Worm (Caenorhabditis elegans) whole organism, late embryonic: ENCODE data around the gene ZK1290.1.

Experiments
- C08G9.2 ChIP-seq: sonication (generic microtip); optimal IDR thresholded peaks from 2 replicates; lab custom pipeline; 2016; ENCODE audit warnings: mild to moderate bottlenecking, missing genetic modification characterization, moderate library complexity, missing compliant biosample characterization
- C38D4.7 ChIP-seq: fragments of 200-800 bp; sonication (Bioruptor generic); optimal IDR thresholded peaks from 2 replicates; lab custom pipeline; 2018; ENCODE audit warnings: mild to moderate bottlenecking, missing genetic modification characterization, moderate library complexity, missing compliant biosample characterization
- F13H6.1 ChIP-seq: sonication (generic microtip); optimal IDR thresholded peaks from 2 replicates; lab custom pipeline; 2016; ENCODE audit warnings: missing genetic modification characterization, missing compliant biosample characterization
- K09A11.1 ChIP-seq: sonication (generic microtip); optimal IDR thresholded peaks from 2 replicates; lab custom pipeline; 2017; ENCODE audit warnings: antibody characterized with exemption, mild to moderate bottlenecking, missing genetic modification characterization, missing compliant biosample characterization; ENCODE audit not compliant: insufficient read depth
- T23F11.4 ChIP-seq: fragments of 200-800 bp; sonication (Bioruptor generic); optimal IDR thresholded peaks from 2 replicates; lab custom pipeline; 2018; ENCODE audit warnings: mild to moderate bottlenecking, missing genetic modification characterization, missing compliant biosample characterization
- ahr-1 ChIP-seq: sonication (generic microtip); optimal IDR thresholded peaks from 2 replicates; lab custom pipeline; 2016; ENCODE audit warnings: missing genetic modification characterization, missing compliant biosample characterization
- ceh-18 ChIP-seq: sonication (generic microtip); optimal IDR thresholded peaks from 2 replicates; lab custom pipeline; 2016; ENCODE audit warnings: missing genetic modification characterization, missing compliant biosample characterization
- ceh-2 ChIP-seq: sonication (generic microtip); optimal IDR thresholded peaks from 2 replicates; lab custom pipeline; 2016; ENCODE audit warnings: missing genotype, missing genetic modification characterization, missing compliant biosample characterization
- ceh-22 ChIP-seq: sonication (generic microtip); optimal IDR thresholded peaks from 2 replicates; lab custom pipeline; 2017; ENCODE audit warnings: missing biosample characterization, missing genetic modification characterization
- ceh-31 ChIP-seq: sonication (generic microtip); optimal IDR thresholded peaks from 2 replicates; lab custom pipeline; 2016; ENCODE audit warnings: missing genetic modification characterization, missing compliant biosample characterization
- ceh-34 ChIP-seq: sonication (generic microtip); optimal IDR thresholded peaks from 2 replicates; lab custom pipeline; 2016; ENCODE audit warnings: mild to moderate bottlenecking, missing genetic modification characterization, missing compliant biosample characterization
- ceh-45 ChIP-seq: fragments of 200-800 bp; sonication (Bioruptor generic); IDR thresholded peaks from 2 replicates; pipeline ENCODE4 v1.3.6; 2022; ENCODE audit warnings: missing genetic modification reagents, missing genetic modification characterization, missing compliant biosample characterization
- ceh-48 ChIP-seq: sonication (generic microtip); optimal IDR thresholded peaks from 2 replicates; lab custom pipeline; 2016; ENCODE audit warnings: missing genetic modification characterization, inconsistent platforms, missing compliant biosample characterization
- ceh-6 ChIP-seq: fragments of 200-800 bp; sonication (Bioruptor generic); optimal IDR thresholded peaks from 2 replicates; lab custom pipeline; 2018; ENCODE audit warnings: mild to moderate bottlenecking, missing genetic modification characterization, missing compliant biosample characterization
- ceh-9 ChIP-seq: sonication (generic microtip); optimal IDR thresholded peaks from 2 replicates; lab custom pipeline; 2016; ENCODE audit warnings: mild to moderate bottlenecking, missing genetic modification characterization, inconsistent platforms, missing compliant biosample characterization
- che-1 ChIP-seq: sonication (generic microtip); optimal IDR thresholded peaks from 2 replicates; lab custom pipeline; 2016; ENCODE audit warnings: mild to moderate bottlenecking, missing genetic modification characterization, missing compliant biosample characterization
- elt-2 ChIP-seq: sonication (generic microtip); optimal IDR thresholded peaks from 2 replicates; lab custom pipeline; 2016; ENCODE audit warnings: missing genetic modification reagents, missing genetic modification characterization, missing compliant biosample characterization
- elt-4 ChIP-seq: sonication (generic microtip); optimal IDR thresholded peaks from 2 replicates; lab custom pipeline; 2016; ENCODE audit warnings: missing genetic modification characterization, missing compliant biosample characterization
- ets-4 ChIP-seq: sonication (generic microtip); optimal IDR thresholded peaks from 2 replicates; lab custom pipeline; 2016; ENCODE audit warnings: missing genetic modification characterization, missing compliant biosample characterization
- eyg-1 ChIP-seq: sonication (generic microtip); optimal IDR thresholded peaks from 2 replicates; lab custom pipeline; 2016; ENCODE audit warnings: missing genotype, missing genetic modification characterization, missing compliant biosample characterization
- fax-1 ChIP-seq: sonication (generic microtip); optimal IDR thresholded peaks from 2 replicates; lab custom pipeline; 2016; ENCODE audit warnings: missing genotype, missing genetic modification characterization, missing compliant biosample characterization
- fkh-10 ChIP-seq: fragments of 150-350 bp; optimal IDR thresholded peaks from 2 replicates; lab custom pipeline; 2014; ENCODE audit warnings: missing biosample characterization, missing genetic modification reagents, missing genetic modification characterization
- fkh-6 ChIP-seq: sonication (generic microtip); optimal IDR thresholded peaks from 2 replicates; lab custom pipeline; 2016; ENCODE audit warnings: missing genetic modification characterization, missing compliant biosample characterization
- gmeb-2 ChIP-seq: sonication (generic microtip); optimal IDR thresholded peaks from 2 replicates; lab custom pipeline; 2016; ENCODE audit warnings: missing genetic modification characterization, inconsistent platforms, missing compliant biosample characterization
- hlh-13 ChIP-seq: fragments of 200-800 bp; sonication (Bioruptor generic); optimal IDR thresholded peaks from 2 replicates; lab custom pipeline; 2018; ENCODE audit warnings: mild to moderate bottlenecking, missing genetic modification characterization, missing compliant biosample characterization
- hlh-30 ChIP-seq: sonication (generic microtip); optimal IDR thresholded peaks from 2 replicates; lab custom pipeline; 2017; ENCODE audit warnings: antibody characterized with exemption, missing genetic modification characterization, missing compliant biosample characterization; ENCODE audit not compliant: insufficient read depth
- hlh-6 ChIP-seq: sonication (generic microtip); optimal IDR thresholded peaks from 2 replicates; lab custom pipeline; 2016; ENCODE audit warnings: missing genotype, missing genetic modification characterization, missing compliant biosample characterization
- hlh-8 ChIP-seq: sonication (generic microtip); optimal IDR thresholded peaks from 2 replicates; lab custom pipeline; 2016; ENCODE audit warnings: missing genotype, missing genetic modification characterization, missing compliant biosample characterization
- lim-6 ChIP-seq: sonication (generic microtip); optimal IDR thresholded peaks from 2 replicates; lab custom pipeline; 2016; ENCODE audit warnings: missing genetic modification characterization, missing compliant biosample characterization
- madf-2 ChIP-seq: sonication (generic microtip); optimal IDR thresholded peaks from 2 replicates; lab custom pipeline; 2017; ENCODE audit warnings: missing genetic modification characterization, missing compliant biosample characterization
- mec-3 ChIP-seq: sonication (generic microtip); optimal IDR thresholded peaks from 2 replicates; lab custom pipeline; 2016; ENCODE audit warnings: borderline replicate concordance, missing genetic modification characterization, missing compliant biosample characterization
- nfya-1 ChIP-seq: sonication (generic microtip); optimal IDR thresholded peaks from 2 replicates; lab custom pipeline; 2017; ENCODE audit warnings: missing genetic modification characterization, mild to moderate bottlenecking, missing compliant biosample characterization, antibody characterized with exemption, moderate library complexity
- npax-4 ChIP-seq: sonication (generic microtip); optimal IDR thresholded peaks from 2 replicates; lab custom pipeline; 2016; ENCODE audit warnings: missing genetic modification characterization, missing compliant biosample characterization
- odd-2 ChIP-seq: sonication (generic microtip); optimal IDR thresholded peaks from 2 replicates; lab custom pipeline; 2017; ENCODE audit warnings: antibody characterized with exemption, mild to moderate bottlenecking, missing genetic modification characterization, missing compliant biosample characterization
- pat-9 ChIP-seq: fragments of 200-800 bp; sonication (Bioruptor generic); optimal IDR thresholded peaks from 2 replicates; lab custom pipeline; 2018; ENCODE audit warnings: mild to moderate bottlenecking, missing genetic modification characterization, moderate library complexity, missing compliant biosample characterization
- pha-2 ChIP-seq: sonication (generic microtip); optimal IDR thresholded peaks from 2 replicates; lab custom pipeline; 2017; ENCODE audit warnings: mild to moderate bottlenecking, missing genetic modification characterization, missing compliant biosample characterization
- pros-1 ChIP-seq: fragments of 150-350 bp; optimal IDR thresholded peaks from 2 replicates; lab custom pipeline; 2014; ENCODE audit warnings: missing biosample characterization, missing genetic modification reagents, missing genetic modification characterization
- rnt-1 ChIP-seq: sonication (generic microtip); optimal IDR thresholded peaks from 2 replicates; lab custom pipeline; 2016; ENCODE audit warnings: missing genetic modification characterization, missing compliant biosample characterization
- sdc-2 ChIP-seq: sonication (generic microtip); optimal IDR thresholded peaks from 2 replicates; lab custom pipeline; 2016; ENCODE audit warnings: missing genotype, missing genetic modification characterization, missing compliant biosample characterization
- sox-2 ChIP-seq: fragments of 200-800 bp; sonication (Bioruptor generic); IDR thresholded peaks from 2 replicates; pipeline ENCODE4 v1.3.6; 2022; ENCODE audit warnings: missing genetic modification reagents, missing genetic modification characterization, missing compliant biosample characterization
- tbx-2 ChIP-seq: sonication (generic microtip); optimal IDR thresholded peaks from 2 replicates; lab custom pipeline; 2016; ENCODE audit warnings: missing genetic modification characterization, missing compliant biosample characterization
- tbx-7 ChIP-seq: sonication (generic microtip); optimal IDR thresholded peaks from 2 replicates; lab custom pipeline; 2016; ENCODE audit warnings: missing genotype, missing genetic modification characterization, missing compliant biosample characterization
- ttx-3 ChIP-seq: sonication (generic microtip); optimal IDR thresholded peaks from 2 replicates; lab custom pipeline; 2016; ENCODE audit warnings: missing genetic modification reagents, missing genetic modification characterization, missing compliant biosample characterization
- unc-3 ChIP-seq, 2 experiments: fragments of 200-800 bp in 1 of 2; sonication (Bioruptor generic) in 1 of 2; sonication (generic microtip) in 1 of 2; conservative IDR thresholded peaks in 1 of 2; optimal IDR thresholded peaks in 1 of 2; 2 replicates each; pipeline versions ENCODE4 v1.3.6 to Lab custom; 2016 to 2022; ENCODE audit warnings: missing compliant biosample characterization in 2 of 2, missing genetic modification characterization in 2 of 2, missing genetic modification reagents in 1 of 2
- unc-42 ChIP-seq: sonication (generic microtip); optimal IDR thresholded peaks from 2 replicates; lab custom pipeline; 2016; ENCODE audit warnings: missing genotype, missing genetic modification characterization, missing compliant biosample characterization

ZK1290.1 gene

ce11 chrII:7531478-7531877 is 30.1 kb upstream of the ZK1290.1 start:
- TF ChIP-seq C08G9.2 = no peak
- no peak for TF ChIP-seq hlh-6 (tag; lab: Kevin White, UChicago)
- no peak for TF ChIP-seq pha-2 (tag; lab: Kevin White, UChicago)
- no peak for TF ChIP-seq lim-6 (tag; lab: Kevin White, UChicago)
- TF ChIP-seq mec-3 (tag; lab: Kevin White, UChicago) = no peak
- no peak for TF ChIP-seq hlh-13 (GFP tag; lab: Kevin White, UChicago)
- TF ChIP-seq unc-3 (GFP tag; conservative IDR thresholded peaks at IDR 0.05; lab: Robert Waterston, UW) = no peak
- no peak for TF ChIP-seq unc-3 (tag; optimal IDR thresholded peaks at IDR 0.05; lab: Kevin White, UChicago)
- TF ChIP-seq ceh-9 (tag; lab: Kevin White, UChicago) = no peak
- no peak for TF ChIP-seq fkh-10 (GFP tag; lab: Kevin White, UChicago)
- no peak for TF ChIP-seq eyg-1
- TF ChIP-seq pat-9 (tag; lab: Kevin White, UChicago) = no peak
- no peak for TF ChIP-seq sdc-2 (tag; lab: Kevin White, UChicago)
- no peak for TF ChIP-seq ceh-48 (tag; lab: Kevin White, UChicago)
- no peak for TF ChIP-seq fkh-6 (tag; lab: Kevin White, UChicago)
- no peak for TF ChIP-seq pros-1 (tag; lab: Kevin White, UChicago)
- TF ChIP-seq nfya-1 (tag; lab: Kevin White, UChicago) = no peak
- no peak for TF ChIP-seq ahr-1
- TF ChIP-seq elt-4 (tag; lab: Kevin White, UChicago) = no peak

DNA sequence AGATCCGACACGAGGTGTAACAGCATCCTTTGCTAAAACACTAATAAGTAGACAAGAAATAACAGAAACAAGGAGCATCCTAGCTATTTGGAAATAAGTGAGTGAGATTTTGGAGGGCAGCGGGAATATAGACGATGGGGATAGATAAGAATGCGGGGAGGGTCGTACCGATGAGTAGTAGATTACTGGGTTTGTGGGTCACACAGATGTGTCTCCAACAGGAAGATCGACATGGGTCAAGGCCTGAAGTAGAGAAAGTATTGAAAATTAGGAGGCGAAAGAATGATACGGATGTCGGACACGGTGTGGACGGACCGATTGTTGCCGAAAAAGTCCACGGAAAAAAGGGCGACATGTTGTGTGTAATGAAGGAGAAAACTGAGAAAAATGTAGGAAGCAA is 27.2 kb upstream of the ZK1290.1 start, which contains the start of gene wrt-10:
TSS of gene wrt-10 (minus strand) at position 195 of the 400 bp plus-strand sequence.
- TF ChIP-seq ttx-3 = no peak

DNA sequence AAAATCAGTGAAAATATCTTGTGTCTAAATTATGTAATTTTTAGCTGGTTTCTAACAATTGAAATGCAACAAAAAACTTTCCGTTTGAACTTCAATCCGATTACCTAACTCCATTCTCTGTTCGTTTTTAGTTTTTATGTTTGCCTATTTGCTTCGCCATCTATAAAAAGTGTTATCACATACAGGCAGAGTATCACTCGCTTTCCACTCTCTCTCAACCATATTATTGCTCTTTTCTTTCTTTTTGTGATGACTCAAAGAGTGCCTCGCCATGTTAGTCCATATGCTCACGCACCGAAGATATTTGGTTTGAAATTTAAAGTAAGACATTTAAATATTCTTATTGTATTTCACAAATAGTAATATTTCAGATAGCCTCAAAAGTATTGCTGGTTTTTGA is 26.6 kb upstream of the ZK1290.1 start, which contains the start of gene ZK1290.13:
TSS of gene ZK1290.13 (plus strand) at position 73 of the 400 bp plus-strand sequence.
- TF ChIP-seq ceh-34 (no peak), fkh-10 (GFP tag; lab: Kevin White, UChicago) (no peak), ceh-22 (tag; lab: Kevin White, UChicago) (no peak), T23F11.4 (GFP tag; lab: Kevin White, UChicago) (no peak)

ce11 chrII:7537603-7538230 is 23.8 kb upstream of the ZK1290.1 start, which contains the start of gene nfi-1:
Gene nfi-1 (plus strand): TSS chrII:7538180.
- TF ChIP-seq ceh-6 (GFP tag; lab: Kevin White, UChicago) (no peak), hlh-30 (tag; lab: Kevin White, UChicago) (no peak), rnt-1 (tag; lab: Kevin White, UChicago) (no peak), odd-2 (tag; lab: Kevin White, UChicago) (no peak), F13H6.1 (tag; lab: Kevin White, UChicago) (no peak), elt-2 (tag; lab: Kevin White, UChicago) (peak; percentile 44), C38D4.7 (GFP tag; lab: Kevin White, UChicago) (no peak), pat-9 (tag; lab: Kevin White, UChicago) (no peak), ceh-45 (GFP tag; lab: Robert Waterston, UW) (no peak), gmeb-2 (tag; lab: Kevin White, UChicago) (no peak), hlh-13 (GFP tag; lab: Kevin White, UChicago) (no peak), che-1 (tag; lab: Kevin White, UChicago) (no peak), ttx-3 (no peak), npax-4 (tag; lab: Kevin White, UChicago) (no peak), C08G9.2 (peak; percentile 74), madf-2 (tag; lab: Kevin White, UChicago) (no peak), ceh-22 (tag; lab: Kevin White, UChicago) (no peak), lim-6 (tag; lab: Kevin White, UChicago) (peak; percentile 7), hlh-8 (tag; lab: Kevin White, UChicago) (peak; percentile 38), ceh-18 (no peak), ets-4 (tag; lab: Kevin White, UChicago) (peak; percentile 61), tbx-2 (tag; lab: Kevin White, UChicago) (peak; percentile 62), ceh-2 (tag; lab: Kevin White, UChicago) (peak; percentile 70), fax-1 (tag; lab: Kevin White, UChicago) (peak; percentile 17), ceh-31 (tag; lab: Kevin White, UChicago) (peak; percentile 67), sox-2 (GFP tag; lab: Robert Waterston, UW) (no peak), unc-42 (tag; lab: Kevin White, UChicago) (peak; percentile 47), tbx-7 (tag; lab: Kevin White, UChicago) (no peak), K09A11.1 (no peak), fkh-6 (tag; lab: Kevin White, UChicago) (no peak)
